Fruit fly (Drosophila melanogaster) whole organism, embryonic: ENCODE measurements around the gene Swip-1.

Source experiments
- Atf3 ChIP-seq: fragments of 200-800 bp; sonication (Bioruptor generic); optimal IDR thresholded peaks from 3 replicates; lab custom pipeline; 2016; ENCODE audit warnings: missing biosample characterization, missing genetic modification characterization
- CG11247 ChIP-seq: fragments of 200-800 bp; sonication (Bioruptor generic); IDR thresholded peaks from 2 replicates; pipeline ENCODE4 v1.3.6; 2022; ENCODE audit warnings: missing biosample characterization, missing genetic modification characterization
- CG11560 ChIP-seq: fragments of 200-800 bp; sonication (Bioruptor generic); IDR thresholded peaks from 3 replicates; pipeline ENCODE4 v1.3.6; 2022; ENCODE audit warnings: missing biosample characterization, missing genetic modification characterization
- CG14441 ChIP-seq: fragments of 200-800 bp; sonication (Bioruptor generic); IDR thresholded peaks from 2 replicates; pipeline ENCODE4 v1.3.6; 2022; ENCODE audit warnings: missing biosample characterization, missing genetic modification characterization
- CG14667 ChIP-seq: fragments of 200-800 bp; sonication (Bioruptor generic); IDR thresholded peaks from 2 replicates; pipeline ENCODE4 v1.3.6; 2022; ENCODE audit warnings: missing biosample characterization, missing genetic modification characterization
- CG1792 ChIP-seq: fragments of 200-800 bp; sonication (Bioruptor generic); optimal IDR thresholded peaks from 2 replicates; lab custom pipeline; 2016; ENCODE audit warnings: missing biosample characterization, missing genetic modification characterization
- CG18262 ChIP-seq: fragments of 200-800 bp; optimal IDR thresholded peaks from 3 replicates; lab custom pipeline; 2019; ENCODE audit warnings: missing biosample characterization, mild to moderate bottlenecking, missing genetic modification characterization, moderate library complexity
- CG2116 ChIP-seq: fragments of 200-800 bp; sonication (Bioruptor generic); optimal IDR thresholded peaks from 3 replicates; lab custom pipeline; 2018; ENCODE audit warnings: missing biosample characterization, mild to moderate bottlenecking, missing genetic modification characterization
- CG32767 ChIP-seq: fragments of 200-800 bp; sonication (Bioruptor generic); IDR thresholded peaks from 2 replicates; pipeline ENCODE4 v1.3.6; 2022; ENCODE audit warnings: missing biosample characterization, missing genetic modification characterization
- CG3407 ChIP-seq: fragments of 200-800 bp; sonication (Bioruptor generic); optimal IDR thresholded peaks from 2 replicates; lab custom pipeline; 2018; ENCODE audit warnings: missing biosample characterization, mild to moderate bottlenecking, missing genetic modification characterization
- CG4328 ChIP-seq: fragments of 200-800 bp; sonication (Bioruptor generic); optimal IDR thresholded peaks from 3 replicates; lab custom pipeline; 2017; ENCODE audit warnings: missing biosample characterization, missing genetic modification reagents, missing genetic modification characterization
- CG7357 ChIP-seq: fragments of 200-800 bp; sonication (Bioruptor generic); IDR thresholded peaks from 3 replicates; pipeline ENCODE4 v1.3.6; 2022; ENCODE audit warnings: missing biosample characterization, missing genetic modification characterization
- CG7928 ChIP-seq: fragments of 200-800 bp; sonication (Bioruptor generic); optimal IDR thresholded peaks from 2 replicates; lab custom pipeline; 2017; ENCODE audit warnings: missing biosample characterization, mild to moderate bottlenecking, missing genetic modification characterization
- CG7987 ChIP-seq: fragments of 200-800 bp; sonication (Bioruptor generic); optimal IDR thresholded peaks from 2 replicates; lab custom pipeline; 2018; ENCODE audit warnings: missing biosample characterization, mild to moderate bottlenecking, missing genetic modification characterization, moderate library complexity
- CG9437 ChIP-seq: fragments of 200-800 bp; sonication (Bioruptor generic); optimal IDR thresholded peaks from 2 replicates; lab custom pipeline; 2018; ENCODE audit warnings: missing biosample characterization, mild to moderate bottlenecking, missing genetic modification characterization
- CkIIα-i1 ChIP-seq: fragments of 200-800 bp; sonication (Bioruptor generic); IDR thresholded peaks from 2 replicates; pipeline ENCODE4 v1.3.6; 2022; ENCODE audit warnings: missing biosample characterization, missing genetic modification characterization
- Dad ChIP-seq: fragments of 200-800 bp; sonication (Bioruptor generic); optimal IDR thresholded peaks from 3 replicates; lab custom pipeline; 2016; ENCODE audit warnings: missing biosample characterization, missing genetic modification characterization
- Dp ChIP-seq: fragments of 200-800 bp; sonication (Bioruptor generic); optimal IDR thresholded peaks from 2 replicates; lab custom pipeline; 2018; ENCODE audit warnings: missing biosample characterization, mild to moderate bottlenecking, missing genetic modification characterization, moderate library complexity
- HHEX ChIP-seq: fragments of 200-800 bp; sonication (Bioruptor generic); optimal IDR thresholded peaks from 3 replicates; lab custom pipeline; 2017; ENCODE audit warnings: missing biosample characterization, mild to moderate bottlenecking, missing genetic modification characterization, missing genetic modification reagents
- HLH54F ChIP-seq: fragments of 200-800 bp; sonication (Bioruptor generic); optimal IDR thresholded peaks from 3 replicates; lab custom pipeline; 2016; ENCODE audit warnings: missing biosample characterization, missing genetic modification characterization
- HLHmδ ChIP-seq: fragments of 200-800 bp; sonication (Bioruptor generic); optimal IDR thresholded peaks from 2 replicates; lab custom pipeline; 2018; ENCODE audit warnings: missing biosample characterization, mild to moderate bottlenecking, missing genetic modification characterization, moderate library complexity
- Hmx ChIP-seq: fragments of 200-800 bp; sonication (Bioruptor generic); optimal IDR thresholded peaks from 2 replicates; lab custom pipeline; 2016; ENCODE audit warnings: missing biosample characterization, missing genetic modification characterization
- PHDP ChIP-seq: fragments of 200-800 bp; sonication (Bioruptor generic); optimal IDR thresholded peaks from 3 replicates; lab custom pipeline; 2018; ENCODE audit warnings: missing biosample characterization, mild to moderate bottlenecking, missing genetic modification characterization, moderate library complexity
- Pdp1 ChIP-seq, 2 experiments: fragments of 200-800 bp; sonication (Bioruptor generic); optimal IDR thresholded peaks; 3 replicates each; lab custom pipeline; 2016; ENCODE audit warnings: missing biosample characterization in 2 of 2, missing genetic modification characterization in 2 of 2, mild to moderate bottlenecking in 1 of 2, moderate library complexity in 1 of 2
- Ravus ChIP-seq: fragments of 200-800 bp; sonication (Bioruptor generic); IDR thresholded peaks from 2 replicates; pipeline ENCODE4 v1.3.6; 2022; ENCODE audit warnings: missing biosample characterization, missing genetic modification characterization
- Spps ChIP-seq: fragments of 200-800 bp; sonication (Bioruptor generic); optimal IDR thresholded peaks from 2 replicates; lab custom pipeline; 2018; ENCODE audit warnings: missing biosample characterization, mild to moderate bottlenecking, missing genetic modification characterization
- bcd ChIP-seq: fragments of 200-800 bp; sonication (Bioruptor generic); optimal IDR thresholded peaks from 2 replicates; lab custom pipeline; 2017; ENCODE audit warnings: missing biosample characterization, mild to moderate bottlenecking, missing genetic modification characterization
- caup ChIP-seq: fragments of 200-800 bp; sonication (Bioruptor generic); optimal IDR thresholded peaks from 3 replicates; lab custom pipeline; 2017; ENCODE audit warnings: missing biosample characterization, mild to moderate bottlenecking, missing genetic modification characterization, moderate library complexity; ENCODE audit not compliant: severe bottlenecking
- ci ChIP-seq: fragments of 200-800 bp; sonication (Bioruptor generic); IDR thresholded peaks from 3 replicates; pipeline ENCODE4 v1.3.6; 2022; ENCODE audit warnings: missing biosample characterization, missing genetic modification characterization
- cwo ChIP-seq: fragments of 200-800 bp; sonication (Bioruptor generic); optimal IDR thresholded peaks from 3 replicates; lab custom pipeline; 2017; ENCODE audit warnings: missing biosample characterization, missing genetic modification characterization, mild to moderate bottlenecking, moderate library complexity, missing genetic modification reagents
- dmrt99B ChIP-seq: fragments of 200-800 bp; sonication (Bioruptor generic); optimal IDR thresholded peaks from 2 replicates; lab custom pipeline; 2018; ENCODE audit warnings: missing biosample characterization, mild to moderate bottlenecking, missing genetic modification characterization, moderate library complexity
- gcm2 ChIP-seq: fragments of 200-800 bp; sonication (Bioruptor generic); optimal IDR thresholded peaks from 2 replicates; lab custom pipeline; 2016; ENCODE audit warnings: missing biosample characterization, missing genetic modification characterization
- gem ChIP-seq: fragments of 200-800 bp; sonication (Bioruptor generic); optimal IDR thresholded peaks from 2 replicates; lab custom pipeline; 2019; ENCODE audit warnings: missing biosample characterization, mild to moderate bottlenecking, missing genetic modification characterization, moderate library complexity
- grn ChIP-seq: fragments of 200-800 bp; sonication (Bioruptor generic); optimal IDR thresholded peaks from 3 replicates; lab custom pipeline; 2017; ENCODE audit warnings: missing biosample characterization, missing genetic modification characterization
- gsb-n ChIP-seq: fragments of 200-800 bp; sonication (Bioruptor generic); optimal IDR thresholded peaks from 3 replicates; lab custom pipeline; 2018; ENCODE audit warnings: missing biosample characterization, mild to moderate bottlenecking, missing genetic modification characterization
- gt ChIP-seq: fragments of 200-800 bp; sonication (Bioruptor generic); IDR thresholded peaks from 2 replicates; pipeline ENCODE4 v1.3.6; 2022; ENCODE audit warnings: missing biosample characterization, missing genetic modification characterization
- jigr1 ChIP-seq: fragments of 200-800 bp; sonication (Bioruptor generic); IDR thresholded peaks from 3 replicates; pipeline ENCODE4 v1.3.6; 2022; ENCODE audit warnings: missing biosample characterization, missing genetic modification characterization
- klu ChIP-seq: fragments of 200-800 bp; sonication (Bioruptor generic); IDR thresholded peaks from 2 replicates; pipeline ENCODE4 v1.3.6; 2022; ENCODE audit warnings: missing biosample characterization, missing genetic modification characterization
- lilli ChIP-seq: fragments of 200-800 bp; sonication (Bioruptor generic); optimal IDR thresholded peaks from 3 replicates; lab custom pipeline; 2016; ENCODE audit warnings: missing biosample characterization, missing genetic modification characterization
- lov ChIP-seq, 2 experiments: fragments of 200-800 bp in 1 of 2; fragments of >200 bp in 1 of 2; sonication (Bioruptor generic) in 1 of 2; IDR thresholded peaks in 1 of 2; optimal IDR thresholded peaks in 1 of 2; 2 replicates in 1 of 2; 3 replicates in 1 of 2; pipeline versions ENCODE4 v1.3.6 to Lab custom; 2017 to 2022; ENCODE audit warnings: missing biosample characterization in 1 of 2, missing genetic modification characterization in 1 of 2
- peb ChIP-seq: fragments of 200-800 bp; sonication (Bioruptor generic); IDR thresholded peaks from 2 replicates; pipeline ENCODE4 v1.3.6; 2022; ENCODE audit warnings: missing biosample characterization, missing genetic modification characterization
- pzg ChIP-seq: fragments of 200-800 bp; sonication (Bioruptor generic); optimal IDR thresholded peaks from 3 replicates; lab custom pipeline; 2018; ENCODE audit warnings: missing biosample characterization, mild to moderate bottlenecking, missing genetic modification characterization, moderate library complexity
- ranshi ChIP-seq: fragments of 200-800 bp; sonication (Bioruptor generic); IDR thresholded peaks from 2 replicates; pipeline ENCODE4 v1.3.6; 2022; ENCODE audit warnings: missing biosample characterization, missing genetic modification characterization
- rib ChIP-seq: fragments of 200-800 bp; sonication (Bioruptor generic); IDR thresholded peaks from 2 replicates; pipeline ENCODE4 v1.3.6; 2022; ENCODE audit warnings: missing biosample characterization, missing genetic modification characterization
- shn ChIP-seq: fragments of 200-800 bp; sonication (Bioruptor generic); optimal IDR thresholded peaks from 3 replicates; lab custom pipeline; 2016; ENCODE audit warnings: missing biosample characterization, missing genetic modification characterization
- stc ChIP-seq: fragments of 200-800 bp; sonication (Bioruptor generic); IDR thresholded peaks from 2 replicates; pipeline ENCODE4 v1.3.6; 2022; ENCODE audit warnings: missing biosample characterization, missing genetic modification characterization
- tap ChIP-seq: fragments of 200-800 bp; optimal IDR thresholded peaks from 3 replicates; lab custom pipeline; 2019; ENCODE audit warnings: missing biosample characterization, mild to moderate bottlenecking, missing genetic modification characterization, moderate library complexity
- unc-4 ChIP-seq: fragments of 200-800 bp; sonication (Bioruptor generic); IDR thresholded peaks from 2 replicates; pipeline ENCODE4 v1.3.6; 2022; ENCODE audit warnings: missing biosample characterization, missing genetic modification characterization; ENCODE audit not compliant: partially characterized antibody

Gene Swip-1

dm6 chr2L:19011895-19012645 is 25.0 kb upstream of the Swip-1 start (continued):
- peak; percentile 69 for TF ChIP-seq CG14667 (GFP tag; lab: Robert Waterston, UW)
- peak; percentile 8 for TF ChIP-seq gcm2 (GFP tag; lab: Kevin White, UChicago)
- no peak for TF ChIP-seq CkIIα-i1 (GFP tag; lab: Robert Waterston, UW)
- peak; percentile 84 for TF ChIP-seq bcd
- peak; percentile 78 for TF ChIP-seq stc
- peak; percentile 76 for TF ChIP-seq shn (GFP tag; lab: Kevin White, UChicago)
- peak; percentile 90 for TF ChIP-seq lilli (GFP tag; lab: Kevin White, UChicago)
- TF ChIP-seq Atf3 (GFP tag; lab: Kevin White, UChicago): peak; percentile 61
- TF ChIP-seq HHEX (GFP tag; lab: Kevin White, UChicago): peak; percentile 81
- TF ChIP-seq CG11560 (tag; lab: Robert Waterston, UW): peak; percentile 59; the same call in 2 of the 3 replicates
- peak; percentile 87 for TF ChIP-seq gem (tag; lab: Kevin White, UChicago)
- peak; percentile 80 for TF ChIP-seq PHDP
- no peak for TF ChIP-seq rib (GFP tag; lab: Robert Waterston, UW)
- peak; percentile 65 for TF ChIP-seq CG9437 (GFP tag; lab: Kevin White, UChicago)
- 0 out of 2 replicates have a peak, but pooled peaks have one; percentile 36 for TF ChIP-seq gt (GFP tag; lab: Robert Waterston, UW)
- peak; percentile 64; the same call in 1 of the 2 replicates for TF ChIP-seq CG32767
- peak; percentile 67 for TF ChIP-seq Dad (GFP tag; lab: Kevin White, UChicago)
- peak; percentile 75 for TF ChIP-seq CG18262
- peak; percentile 82 for TF ChIP-seq caup (GFP tag; lab: Kevin White, UChicago)
- peak; percentile 68; the same call in 2 of the 3 replicates for TF ChIP-seq jigr1 (GFP tag; lab: Robert Waterston, UW)
- TF ChIP-seq CG3407: peak; percentile 43
- peak; percentile 88 for TF ChIP-seq dmrt99B (tag; lab: Kevin White, UChicago)
- peak; percentile 16 for TF ChIP-seq Hmx (GFP tag; lab: Kevin White, UChicago)
- TF ChIP-seq CG4328 (GFP tag; lab: Kevin White, UChicago): no peak
- peak; percentile 54 for TF ChIP-seq CG7987 (GFP tag; lab: Kevin White, UChicago)
- TF ChIP-seq CG2116 (GFP tag; lab: Kevin White, UChicago): peak; percentile 22
- peak; percentile 87 for TF ChIP-seq cwo (GFP tag; lab: Kevin White, UChicago)
- TF ChIP-seq CG11247 (GFP tag; lab: Robert Waterston, UW): peak; percentile 81
- TF ChIP-seq pzg (GFP tag; lab: Kevin White, UChicago): no peak
- peak; percentile 58 for TF ChIP-seq gsb-n (tag; lab: Kevin White, UChicago)
- TF ChIP-seq ranshi: peak; percentile 81
- peak; percentile 71 for TF ChIP-seq CG1792
- no peak for TF ChIP-seq unc-4 (GFP tag; lab: Robert Waterston, UW)
- TF ChIP-seq Dp (GFP tag; lab: Kevin White, UChicago): no peak
- TF ChIP-seq klu (GFP tag; lab: Robert Waterston, UW): peak; percentile 66
- peak; percentile 75 for TF ChIP-seq peb
- TF ChIP-seq Ravus (GFP tag; lab: Robert Waterston, UW): peak; percentile 47
- TF ChIP-seq Spps (tag; lab: Kevin White, UChicago): peak; percentile 6
- TF ChIP-seq grn (GFP tag; lab: Kevin White, UChicago): peak; percentile 7
- peak; percentile 54 for TF ChIP-seq CG7928 (GFP tag; lab: Kevin White, UChicago)
- TF ChIP-seq lov (optimal IDR thresholded peaks at IDR 0.05; lab: Kevin White, UChicago): no peak
- 0 out of 3 replicates have a peak, but pooled peaks have one; percentile 41 for TF ChIP-seq lov (GFP tag; IDR thresholded peaks at IDR 0.05; lab: Robert Waterston, UW)
- TF ChIP-seq tap (tag; lab: Kevin White, UChicago): peak; percentile 67
- TF ChIP-seq Pdp1 (GFP tag; optimal IDR thresholded peaks at IDR 0.05; lab: Kevin White, UChicago): peak; percentile 77
- peak; percentile 79 for TF ChIP-seq HLH54F
- no peak for TF ChIP-seq HLHmδ (GFP tag; lab: Kevin White, UChicago)
- TF ChIP-seq ci (GFP tag; lab: Robert Waterston, UW): peak; percentile 91
- TF ChIP-seq CG7357: peak; percentile 76
- TF ChIP-seq CG14441 (GFP tag; lab: Robert Waterston, UW): peak; percentile 82
